Worm (Caenorhabditis elegans): ENCODE data around the gene T10B10.9.
A peak's percentile ranks its signal among the peaks of the same experiment; 100 is the strongest.

DNA sequence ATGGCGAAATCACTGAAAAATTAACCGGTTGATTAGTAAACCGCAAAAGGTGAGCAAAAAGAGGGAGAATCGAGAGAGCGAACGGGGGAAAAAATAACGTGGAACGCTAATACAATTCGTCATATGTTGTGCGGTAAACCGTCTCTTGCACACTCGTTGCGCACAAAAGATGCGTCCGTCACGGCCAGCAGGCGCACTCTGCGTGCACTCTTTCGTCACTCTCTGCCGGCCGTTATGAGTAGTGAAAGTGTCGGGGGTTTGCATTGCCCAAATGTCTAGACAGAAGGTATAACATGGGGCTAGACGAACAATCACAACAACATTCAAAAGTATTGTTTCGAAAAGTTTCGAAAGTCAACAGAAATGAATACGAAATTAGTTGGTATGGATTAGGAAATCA is 17.2 kb downstream of the T10B10.9 start, which contains the start of gene pkhm-2:
- TF ChIP-seq egl-27 (tag; optimal IDR thresholded peaks at IDR 0.05) (peak; percentile 31), R02D3.7 (tag; optimal IDR thresholded peaks at IDR 0.05) (peak; percentile 52), nhr-28 (tag; optimal IDR thresholded peaks at IDR 0.05) (no peak), ceh-28 (tag; optimal IDR thresholded peaks at IDR 0.05) (peak; percentile 64), ztf-4 (tag; optimal IDR thresholded peaks at IDR 0.05) (no peak), zag-1 (tag; optimal IDR thresholded peaks at IDR 0.05) (no peak), tbx-2 (tag; optimal IDR thresholded peaks at IDR 0.05) (peak; percentile 84), nhr-25 (tag; optimal IDR thresholded peaks at IDR 0.05) (peak; percentile 97), lin-39 (tag; optimal IDR thresholded peaks at IDR 0.05) (peak; percentile 75), elt-2 (tag; optimal IDR thresholded peaks at IDR 0.05) (peak; percentile 76)

All from whole organism, L3 larva.